Worm (Caenorhabditis elegans) whole organism, early embryonic: ENCODE measurements around the gene fbxb-6.

Source experiments
- B0310.2 ChIP-seq: sonication (generic microtip); optimal IDR thresholded peaks from 2 replicates; lab custom pipeline; 2016; ENCODE audit warnings: mild to moderate bottlenecking, missing genetic modification characterization, missing compliant biosample characterization
- F13C5.2 ChIP-seq: sonication (generic microtip); optimal IDR thresholded peaks from 2 replicates; lab custom pipeline; 2017; ENCODE audit warnings: mild to moderate bottlenecking, missing genetic modification characterization, inconsistent platforms, missing compliant biosample characterization
- aly-1 ChIP-seq: sonication (generic microtip); optimal IDR thresholded peaks from 2 replicates; lab custom pipeline; 2016; ENCODE audit warnings: missing genetic modification characterization, missing compliant biosample characterization
- ama-1 ChIP-seq: fragments of 150-350 bp; optimal IDR thresholded peaks from 2 replicates; lab custom pipeline; 2014
- ceh-13 ChIP-seq: fragments of 200-800 bp; sonication (Bioruptor generic); optimal IDR thresholded peaks from 2 replicates; lab custom pipeline; 2018; ENCODE audit warnings: mild to moderate bottlenecking, missing genetic modification characterization, missing compliant biosample characterization
- ceh-36 ChIP-seq: sonication (generic microtip); optimal IDR thresholded peaks from 2 replicates; lab custom pipeline; 2016; ENCODE audit warnings: missing genetic modification characterization, inconsistent platforms, missing compliant biosample characterization
- ets-7 ChIP-seq: sonication (generic microtip); optimal IDR thresholded peaks from 2 replicates; lab custom pipeline; 2016; ENCODE audit warnings: missing genotype, missing genetic modification characterization, missing compliant biosample characterization
- flt-1 ChIP-seq: fragments of 200-800 bp; sonication (Bioruptor generic); IDR thresholded peaks from 2 replicates; pipeline ENCODE4 v1.3.6; 2022; ENCODE audit warnings: missing genetic modification characterization, missing compliant biosample characterization
- hmbx-1 ChIP-seq: sonication (generic microtip); optimal IDR thresholded peaks from 2 replicates; lab custom pipeline; 2016; ENCODE audit warnings: mild to moderate bottlenecking, missing genetic modification characterization, missing compliant biosample characterization
- hmg-4 ChIP-seq: fragments of 200-800 bp; sonication (Bioruptor generic); optimal IDR thresholded peaks from 2 replicates; lab custom pipeline; 2018; ENCODE audit warnings: mild to moderate bottlenecking, missing genetic modification characterization, missing compliant biosample characterization
- hnd-1 ChIP-seq: sonication (generic microtip); optimal IDR thresholded peaks from 2 replicates; lab custom pipeline; 2016; ENCODE audit warnings: missing genetic modification characterization, missing compliant biosample characterization
- pes-1 ChIP-seq: fragments of 200-800 bp; sonication (Bioruptor generic); IDR thresholded peaks from 2 replicates; pipeline ENCODE4 v1.3.6; 2022; ENCODE audit warnings: missing genetic modification reagents, missing genetic modification characterization, missing compliant biosample characterization
- scrt-1 ChIP-seq: fragments of 200-800 bp; sonication (Bioruptor generic); IDR thresholded peaks from 2 replicates; pipeline ENCODE4 v1.3.6; 2022; ENCODE audit warnings: missing genetic modification characterization, missing compliant biosample characterization
- sea-1 ChIP-seq: fragments of 200-800 bp; sonication (Bioruptor generic); conservative IDR thresholded peaks from 2 replicates; pipeline ENCODE4 v1.3.6; 2022; ENCODE audit warnings: missing genetic modification characterization, missing compliant biosample characterization
- tbx-11 ChIP-seq: fragments of 200-800 bp; sonication (Bioruptor generic); IDR thresholded peaks from 2 replicates; pipeline ENCODE4 v1.3.6; 2022; ENCODE audit warnings: missing genetic modification characterization, missing compliant biosample characterization
- tbx-37 ChIP-seq: fragments of 200-800 bp; sonication (Bioruptor generic); conservative IDR thresholded peaks from 2 replicates; pipeline ENCODE4 v1.3.6; 2022; ENCODE audit warnings: missing genetic modification reagents, missing genetic modification characterization, missing compliant biosample characterization
- tra-4 ChIP-seq: sonication (generic microtip); optimal IDR thresholded peaks from 2 replicates; lab custom pipeline; 2017; ENCODE audit warnings: missing genetic modification characterization, missing compliant biosample characterization

fbxb-6 gene

ce11 chrII:2109943-2110342 is 45.3 kb downstream of the fbxb-6 start, which contains the start of gene R52.5:
Gene R52.5 (minus strand): TSS chrII:2110043.
- TF ChIP-seq pes-1 (GFP tag; lab: Robert Waterston, UW) (no peak), aly-1 (tag; lab: Kevin White, UChicago) (no peak), ama-1 (no peak)

- TF ChIP-seq aly-1 (tag; lab: Kevin White, UChicago) (no peak), hmg-4 (GFP tag; lab: Kevin White, UChicago) (no peak), tbx-37 (GFP tag; lab: Robert Waterston, UW) (no peak), ama-1 (no peak), tbx-11 (no peak), hnd-1 (tag; lab: Kevin White, UChicago) (no peak), ceh-13 (no peak), scrt-1 (GFP tag; lab: Robert Waterston, UW) (no peak), hmbx-1 (tag; lab: Kevin White, UChicago) (no peak)
Measured at ce11 chrII:2112948-2113347, 48.4 kb downstream of the fbxb-6 start, which contains the start of gene R52.6. Gene R52.6 (minus strand): TSS chrII:2113048.

ce11 chrII:2114488-2114887 is 49.9 kb downstream of the fbxb-6 start:
- TF ChIP-seq ceh-13 (no peak), ets-7 (no peak), tbx-11 (no peak), ceh-36 (tag; lab: Kevin White, UChicago) (no peak), sea-1 (no peak), aly-1 (tag; lab: Kevin White, UChicago) (no peak), B0310.2 (no peak), tra-4 (tag; lab: Kevin White, UChicago) (no peak), tbx-37 (GFP tag; lab: Robert Waterston, UW) (no peak), F13C5.2 (tag; lab: Kevin White, UChicago) (no peak), hnd-1 (tag; lab: Kevin White, UChicago) (no peak), ama-1 (no peak), flt-1 (GFP tag; lab: Robert Waterston, UW) (no peak), pes-1 (GFP tag; lab: Robert Waterston, UW) (no peak), scrt-1 (GFP tag; lab: Robert Waterston, UW) (no peak), hmg-4 (GFP tag; lab: Kevin White, UChicago) (no peak), hmbx-1 (tag; lab: Kevin White, UChicago) (no peak)
